Fruit fly (Drosophila melanogaster) whole organism, embryonic: Measurements from ENCODE around the gene CG12016.

Experiments
- Abd-B ChIP-seq: fragments of 200-800 bp; sonication (Bioruptor generic); optimal IDR thresholded peaks from 2 replicates; lab custom pipeline; 2018; ENCODE audit warnings: missing biosample characterization, mild to moderate bottlenecking, missing genetic modification characterization, moderate library complexity
- Atf6 ChIP-seq: fragments of 200-800 bp; sonication (Bioruptor generic); IDR thresholded peaks from 2 replicates; pipeline ENCODE4 v1.3.6; 2022; ENCODE audit warnings: missing biosample characterization, missing genetic modification characterization
- CG10267 ChIP-seq: fragments of 200-800 bp; sonication (Bioruptor generic); optimal IDR thresholded peaks from 2 replicates; lab custom pipeline; 2018; ENCODE audit warnings: missing biosample characterization, mild to moderate bottlenecking, missing genetic modification characterization, moderate library complexity
- CG10565 ChIP-seq: fragments of 200-800 bp; sonication (Bioruptor generic); optimal IDR thresholded peaks from 3 replicates; lab custom pipeline; 2016; ENCODE audit warnings: missing biosample characterization, mild to moderate bottlenecking, missing genetic modification characterization
- CG1233 ChIP-seq: fragments of 200-800 bp; sonication (Bioruptor generic); optimal IDR thresholded peaks from 4 replicates; lab custom pipeline; 2018; ENCODE audit warnings: missing biosample characterization, mild to moderate bottlenecking, missing genetic modification characterization
- CG12391 ChIP-seq: fragments of 200-800 bp; sonication (Bioruptor generic); optimal IDR thresholded peaks from 3 replicates; lab custom pipeline; 2018; ENCODE audit warnings: missing biosample characterization, mild to moderate bottlenecking, missing genetic modification characterization, moderate library complexity
- CG15073 ChIP-seq: fragments of 200-800 bp; sonication (Bioruptor generic); optimal IDR thresholded peaks from 2 replicates; lab custom pipeline; 2016; ENCODE audit warnings: missing biosample characterization, missing genetic modification characterization
- CG18764 ChIP-seq: fragments of 200-800 bp; sonication (Bioruptor generic); optimal IDR thresholded peaks from 3 replicates; lab custom pipeline; 2016; ENCODE audit warnings: missing biosample characterization, missing genetic modification characterization
- CG2678 ChIP-seq: fragments of 200-800 bp; sonication (Bioruptor generic); optimal IDR thresholded peaks from 3 replicates; lab custom pipeline; 2019; ENCODE audit warnings: missing biosample characterization, mild to moderate bottlenecking, missing genetic modification characterization, moderate library complexity
- CG31224 ChIP-seq: fragments of 200-800 bp; sonication (Bioruptor generic); IDR thresholded peaks from 2 replicates; pipeline ENCODE4 v1.3.6; 2022; ENCODE audit warnings: missing biosample characterization, missing genetic modification characterization
- CG3281 ChIP-seq: fragments of 200-800 bp; sonication (Bioruptor generic); optimal IDR thresholded peaks from 3 replicates; lab custom pipeline; 2017; ENCODE audit warnings: missing biosample characterization, mild to moderate bottlenecking, missing genetic modification characterization
- CG34422 ChIP-seq: fragments of 200-800 bp; sonication (Bioruptor generic); IDR thresholded peaks from 3 replicates; pipeline ENCODE4 v1.3.6; 2022; ENCODE audit warnings: missing biosample characterization, missing genetic modification characterization
- CG4282 ChIP-seq: fragments of 200-800 bp; sonication (Bioruptor generic); optimal IDR thresholded peaks from 2 replicates; lab custom pipeline; 2016; ENCODE audit warnings: missing biosample characterization, missing genetic modification characterization
- CG4617 ChIP-seq: fragments of 200-800 bp; sonication (Bioruptor generic); optimal IDR thresholded peaks from 3 replicates; lab custom pipeline; 2016; ENCODE audit warnings: missing biosample characterization, missing genetic modification characterization, borderline replicate concordance
- CG5180 ChIP-seq: fragments of 200-800 bp; sonication (Bioruptor generic); optimal IDR thresholded peaks from 3 replicates; lab custom pipeline; 2017; ENCODE audit warnings: missing biosample characterization, missing genetic modification characterization, mild to moderate bottlenecking, moderate library complexity, missing genetic modification reagents
- CG6175 ChIP-seq: fragments of 200-800 bp; sonication (Bioruptor generic); IDR thresholded peaks from 3 replicates; pipeline ENCODE4 v1.3.6; 2022; ENCODE audit warnings: missing biosample characterization, missing genetic modification characterization
- CG6765 ChIP-seq: fragments of 200-800 bp; sonication (Bioruptor generic); optimal IDR thresholded peaks from 3 replicates; lab custom pipeline; 2017; ENCODE audit warnings: missing biosample characterization, mild to moderate bottlenecking, missing genetic modification characterization
- CG7372 ChIP-seq: fragments of 200-800 bp; sonication (Bioruptor generic); IDR thresholded peaks from 2 replicates; pipeline ENCODE4 v1.3.6; 2022; ENCODE audit warnings: missing biosample characterization, missing genetic modification characterization
- CG7745 ChIP-seq: fragments of 200-800 bp; sonication (Bioruptor generic); optimal IDR thresholded peaks from 2 replicates; lab custom pipeline; 2018; ENCODE audit warnings: missing biosample characterization, mild to moderate bottlenecking, missing genetic modification characterization, moderate library complexity
- CG9609 ChIP-seq: fragments of 200-800 bp; sonication (Bioruptor generic); optimal IDR thresholded peaks from 3 replicates; lab custom pipeline; 2016; ENCODE audit warnings: missing biosample characterization, missing genetic modification characterization
- CG9817 ChIP-seq: fragments of 200-800 bp; sonication (Bioruptor generic); optimal IDR thresholded peaks from 2 replicates; lab custom pipeline; 2018; ENCODE audit warnings: missing biosample characterization, mild to moderate bottlenecking, missing genetic modification characterization, moderate library complexity
- Dbx ChIP-seq: fragments of 200-800 bp; sonication (Bioruptor generic); IDR thresholded peaks from 3 replicates; pipeline ENCODE4 v1.3.6; 2022; ENCODE audit warnings: missing biosample characterization, missing genetic modification characterization
- GATAe ChIP-seq: fragments of 200-800 bp; sonication (Bioruptor generic); conservative IDR thresholded peaks from 2 replicates; pipeline ENCODE4 v1.3.6; 2022; ENCODE audit warnings: missing biosample characterization, missing genetic modification characterization
- HLH3B ChIP-seq: fragments of 200-800 bp; sonication (Bioruptor generic); IDR thresholded peaks from 2 replicates; pipeline ENCODE4 v1.3.6; 2022; ENCODE audit warnings: missing biosample characterization, missing genetic modification characterization
- NC2α ChIP-seq: fragments of 200-800 bp; sonication (Bioruptor generic); optimal IDR thresholded peaks from 2 replicates; lab custom pipeline; 2016; ENCODE audit warnings: missing biosample characterization, missing genetic modification characterization
- NC2β ChIP-seq: fragments of 200-800 bp; sonication (Bioruptor generic); optimal IDR thresholded peaks from 2 replicates; lab custom pipeline; 2016; ENCODE audit warnings: missing biosample characterization, missing genetic modification characterization
- Sry-β ChIP-seq: fragments of 200-800 bp; sonication (Bioruptor generic); optimal IDR thresholded peaks from 2 replicates; lab custom pipeline; 2018; ENCODE audit warnings: missing biosample characterization, mild to moderate bottlenecking, missing genetic modification characterization, moderate library complexity
- Sry-δ ChIP-seq: fragments of 200-800 bp; sonication (Bioruptor generic); optimal IDR thresholded peaks from 2 replicates; lab custom pipeline; 2016; ENCODE audit warnings: missing biosample characterization, missing genetic modification characterization
- Stat92E ChIP-seq, 3 experiments: fragments of >200 bp in 2 of 3; fragments of 200-800 bp in 1 of 3; sonication (Bioruptor generic) in 1 of 3; optimal IDR thresholded peaks; 2 replicates each; lab custom pipeline; 2017 to 2019; ENCODE audit warnings: missing biosample characterization in 3 of 3, missing genetic modification characterization in 3 of 3, mild to moderate bottlenecking in 1 of 3, moderate library complexity in 1 of 3
- Xrp1 ChIP-seq: fragments of 200-800 bp; sonication (Bioruptor generic); IDR thresholded peaks from 2 replicates; pipeline ENCODE4 v1.3.6; 2022; ENCODE audit warnings: missing biosample characterization, missing genetic modification characterization
- cato ChIP-seq: fragments of 200-800 bp; sonication (Bioruptor generic); optimal IDR thresholded peaks from 2 replicates; lab custom pipeline; 2016; ENCODE audit warnings: missing biosample characterization, missing genetic modification characterization, borderline replicate concordance
- croc ChIP-seq: fragments of 200-800 bp; sonication (Bioruptor generic); conservative IDR thresholded peaks from 3 replicates; pipeline ENCODE4 v1.3.6; 2022; ENCODE audit warnings: missing biosample characterization, missing genetic modification characterization
- da ChIP-seq: fragments of 200-800 bp; sonication (Bioruptor generic); optimal IDR thresholded peaks from 2 replicates; lab custom pipeline; 2016; ENCODE audit warnings: missing biosample characterization, missing genetic modification characterization
- danr ChIP-seq: fragments of 200-800 bp; sonication (Bioruptor generic); IDR thresholded peaks from 2 replicates; pipeline ENCODE4 v1.3.6; 2022; ENCODE audit warnings: missing biosample characterization, missing genetic modification characterization
- en ChIP-seq: fragments of 200-800 bp; sonication (Bioruptor generic); optimal IDR thresholded peaks from 2 replicates; lab custom pipeline; 2016; ENCODE audit warnings: missing biosample characterization, missing genetic modification characterization
- fd96Cb ChIP-seq: fragments of 200-800 bp; sonication (Bioruptor generic); optimal IDR thresholded peaks from 2 replicates; lab custom pipeline; 2018; ENCODE audit warnings: missing biosample characterization, mild to moderate bottlenecking, missing genetic modification characterization, moderate library complexity
- gsb-n ChIP-seq: fragments of 200-800 bp; sonication (Bioruptor generic); optimal IDR thresholded peaks from 3 replicates; lab custom pipeline; 2018; ENCODE audit warnings: missing biosample characterization, mild to moderate bottlenecking, missing genetic modification characterization
- kay ChIP-seq: fragments of 200-800 bp; sonication (Bioruptor generic); optimal IDR thresholded peaks from 2 replicates; lab custom pipeline; 2016; ENCODE audit warnings: missing biosample characterization, missing genetic modification characterization
- nau ChIP-seq: fragments of 200-800 bp; sonication (Bioruptor generic); optimal IDR thresholded peaks from 3 replicates; lab custom pipeline; 2017; ENCODE audit warnings: missing biosample characterization, mild to moderate bottlenecking, missing genetic modification characterization, missing genetic modification reagents
- p53 ChIP-seq: fragments of 200-800 bp; sonication (Bioruptor generic); optimal IDR thresholded peaks from 2 replicates; lab custom pipeline; 2016; ENCODE audit warnings: missing biosample characterization, missing genetic modification characterization
- pnt ChIP-seq: fragments of 200-800 bp; sonication (Bioruptor generic); optimal IDR thresholded peaks from 3 replicates; lab custom pipeline; 2016; ENCODE audit warnings: missing biosample characterization, missing genetic modification characterization
- prd ChIP-seq, 3 experiments: fragments of >200 bp in 2 of 3; fragments of 200-800 bp in 1 of 3; sonication (Bioruptor generic) in 1 of 3; optimal IDR thresholded peaks in 2 of 3; IDR thresholded peaks in 1 of 3; 2 replicates in 2 of 3; 3 replicates in 1 of 3; pipeline versions ENCODE4 v1.3.6 to Lab custom; 2017 to 2022; ENCODE audit warnings: missing biosample characterization in 1 of 3, missing genetic modification characterization in 1 of 3
- schlank ChIP-seq: fragments of 200-800 bp; sonication (Bioruptor generic); optimal IDR thresholded peaks from 2 replicates; lab custom pipeline; 2018; ENCODE audit warnings: missing biosample characterization, mild to moderate bottlenecking, missing genetic modification characterization
- seq ChIP-seq: fragments of 200-800 bp; sonication (Bioruptor generic); IDR thresholded peaks from 2 replicates; pipeline ENCODE4 v1.3.6; 2022; ENCODE audit warnings: missing biosample characterization, missing genetic modification characterization
- slp2 ChIP-seq: fragments of 200-800 bp; sonication (Bioruptor generic); optimal IDR thresholded peaks from 2 replicates; lab custom pipeline; 2016; ENCODE audit warnings: missing biosample characterization, missing genetic modification characterization
- sug ChIP-seq: fragments of 200-800 bp; optimal IDR thresholded peaks from 2 replicates; lab custom pipeline; 2019; ENCODE audit warnings: missing biosample characterization, mild to moderate bottlenecking, missing genetic modification characterization, moderate library complexity
- trem ChIP-seq: fragments of 200-800 bp; optimal IDR thresholded peaks from 3 replicates; lab custom pipeline; 2019; ENCODE audit warnings: missing biosample characterization, mild to moderate bottlenecking, missing genetic modification characterization, moderate library complexity
- trh ChIP-seq: fragments of 200-800 bp; sonication (Bioruptor generic); optimal IDR thresholded peaks from 2 replicates; lab custom pipeline; 2016; ENCODE audit warnings: missing biosample characterization, missing genetic modification characterization
- tup ChIP-seq: fragments of 200-800 bp; sonication (Bioruptor generic); optimal IDR thresholded peaks from 2 replicates; lab custom pipeline; 2016; ENCODE audit warnings: missing biosample characterization, mild to moderate bottlenecking, missing genetic modification characterization, moderate library complexity
- twi ChIP-seq: fragments of 200-800 bp; optimal IDR thresholded peaks from 2 replicates; lab custom pipeline; 2019; ENCODE audit warnings: missing biosample characterization, mild to moderate bottlenecking, missing genetic modification characterization, moderate library complexity

Gene CG12016

dm6 chr3L:3303087-3303526 is 16.2 kb upstream of the CG12016 start, which contains the start of gene CG14968 (continued):
- TF ChIP-seq Abd-B (GFP tag; lab: Kevin White, UChicago) (peak; percentile 87), Stat92E (GFP tag; optimal IDR thresholded peaks at IDR 0.05; lab: Kevin White, UChicago) (no peak), CG4282 (GFP tag; lab: Kevin White, UChicago) (no peak), CG34422 (peak; percentile 97), CG1233 (peak; percentile 92), CG3281 (GFP tag; lab: Kevin White, UChicago) (peak; percentile 94), CG7372 (GFP tag; lab: Robert Waterston, UW) (peak; percentile 94), NC2β (GFP tag; lab: Kevin White, UChicago) (no peak), twi (tag; lab: Kevin White, UChicago) (peak; percentile 78), pnt (GFP tag; lab: Kevin White, UChicago) (peak; percentile 19), da (no peak), CG31224 (peak; percentile 93), seq (peak; percentile 96), CG9609 (peak; percentile 43), Xrp1 (GFP tag; lab: Robert Waterston, UW) (peak; percentile 95), CG2678 (peak; percentile 97), CG15073 (peak; percentile 45), CG10267 (tag; lab: Kevin White, UChicago) (peak; percentile 84), gsb-n (tag; lab: Kevin White, UChicago) (peak; percentile 74), CG10565 (GFP tag; lab: Kevin White, UChicago) (peak; percentile 62), GATAe (GFP tag; lab: Robert Waterston, UW) (peak; percentile 75; the same call in 1 of the 2 replicates), Atf6 (GFP tag; lab: Robert Waterston, UW) (peak; percentile 97), tup (GFP tag; lab: Kevin White, UChicago) (peak; percentile 87), prd (optimal IDR thresholded peaks at IDR 0.05; lab: Kevin White, UChicago) (no peak), prd (GFP tag; IDR thresholded peaks at IDR 0.05; lab: Robert Waterston, UW) (peak; percentile 92), Dbx (GFP tag; lab: Robert Waterston, UW) (peak; percentile 97), HLH3B (GFP tag; lab: Robert Waterston, UW) (peak; percentile 96), CG9817 (peak; percentile 86), sug (peak; percentile 88), CG4617 (GFP tag; lab: Kevin White, UChicago) (peak; percentile 67), CG18764 (GFP tag; lab: Kevin White, UChicago) (peak; percentile 87), danr (GFP tag; lab: Robert Waterston, UW) (peak; percentile 81), CG5180 (GFP tag; lab: Kevin White, UChicago) (peak; percentile 80), schlank (tag; lab: Kevin White, UChicago) (peak; percentile 70), NC2α (GFP tag; lab: Kevin White, UChicago) (peak; percentile 13), fd96Cb (tag; lab: Kevin White, UChicago) (peak; percentile 94), nau (peak; percentile 85), cato (GFP tag; lab: Kevin White, UChicago) (peak; percentile 82), kay (GFP tag; lab: Kevin White, UChicago) (peak; percentile 89), CG12391 (peak; percentile 96), Sry-β (GFP tag; lab: Kevin White, UChicago) (peak; percentile 93), en (GFP tag; lab: Kevin White, UChicago) (no peak), p53 (GFP tag; lab: Kevin White, UChicago) (no peak), CG6765 (GFP tag; lab: Kevin White, UChicago) (peak; percentile 93), Sry-δ (GFP tag; lab: Kevin White, UChicago) (peak; percentile 36), croc (GFP tag; lab: Robert Waterston, UW) (peak; percentile 77), CG6175 (GFP tag; lab: Robert Waterston, UW) (peak; percentile 94), CG7745 (tag; lab: Kevin White, UChicago) (no peak), slp2 (GFP tag; lab: Kevin White, UChicago) (peak; percentile 70), trem (tag; lab: Kevin White, UChicago) (peak; percentile 50), trh (GFP tag; lab: Kevin White, UChicago) (peak; percentile 86)
